Worm (Caenorhabditis elegans): Measurements from ENCODE around the gene F42G2.2.
A peak's percentile ranks its signal among the peaks of the same experiment; 100 is the strongest.

F42G2.2 gene

ce11 chrII:2446727-2447126, 24.7 kb downstream of the F42G2.2 start:
- TF ChIP-seq sox-2 (GFP tag; IDR thresholded peaks at IDR 0.05) (no peak), ceh-30 (tag; optimal IDR thresholded peaks at IDR 0.05) (no peak), hlh-13 (GFP tag; optimal IDR thresholded peaks at IDR 0.05) (no peak), elt-2 (tag; optimal IDR thresholded peaks at IDR 0.05) (no peak), pag-3 (tag; optimal IDR thresholded peaks at IDR 0.05; ENCODE audit: borderline replicate concordance) (no peak), ceh-19 (GFP tag; optimal IDR thresholded peaks at IDR 0.05) (no peak), fkh-6 (tag; optimal IDR thresholded peaks at IDR 0.05) (no peak), pqm-1 (tag; optimal IDR thresholded peaks at IDR 0.05) (no peak), syd-9 (tag; optimal IDR thresholded peaks at IDR 0.05) (no peak), pha-2 (tag; optimal IDR thresholded peaks at IDR 0.05) (no peak), C38D4.7 (GFP tag; optimal IDR thresholded peaks at IDR 0.05) (no peak), hlh-15 (tag; optimal IDR thresholded peaks at IDR 0.05) (no peak), pat-9 (tag; optimal IDR thresholded peaks at IDR 0.05) (no peak), unc-55 (GFP tag; optimal IDR thresholded peaks at IDR 0.05) (no peak), ceh-45 (GFP tag; IDR thresholded peaks at IDR 0.05) (no peak), npax-4 (tag; optimal IDR thresholded peaks at IDR 0.05) (no peak), odd-2 (tag; optimal IDR thresholded peaks at IDR 0.05) (no peak), pros-1 (tag; optimal IDR thresholded peaks at IDR 0.05) (no peak)

- peak; percentile 59 for TF ChIP-seq mec-3 (tag; optimal IDR thresholded peaks at IDR 0.05; ENCODE audit: borderline replicate concordance)
- no peak for TF ChIP-seq fax-1 (tag; optimal IDR thresholded peaks at IDR 0.05)
- TF ChIP-seq pqm-1 (tag; optimal IDR thresholded peaks at IDR 0.05): no peak
- peak; percentile 76 for TF ChIP-seq ceh-31 (tag; optimal IDR thresholded peaks at IDR 0.05)
- TF ChIP-seq npax-4 (tag; optimal IDR thresholded peaks at IDR 0.05): no peak
- no peak for TF ChIP-seq nhr-232 (tag; optimal IDR thresholded peaks at IDR 0.05)
- no peak for TF ChIP-seq ceh-24 (tag; optimal IDR thresholded peaks at IDR 0.05)
- peak; percentile 40 for TF ChIP-seq ref-2 (tag; optimal IDR thresholded peaks at IDR 0.05)
- no peak for TF ChIP-seq pax-1 (tag; optimal IDR thresholded peaks at IDR 0.05)
- TF ChIP-seq unc-3 (GFP tag; conservative IDR thresholded peaks at IDR 0.05): no peak
- TF ChIP-seq unc-3 (tag; optimal IDR thresholded peaks at IDR 0.05): no peak
- no peak for TF ChIP-seq hlh-6 (tag; optimal IDR thresholded peaks at IDR 0.05)
- TF ChIP-seq C08G9.2 (tag; optimal IDR thresholded peaks at IDR 0.05): peak; percentile 79
- no peak for TF ChIP-seq fkh-10 (GFP tag; optimal IDR thresholded peaks at IDR 0.05)
- TF ChIP-seq T23F11.4 (GFP tag; optimal IDR thresholded peaks at IDR 0.05): no peak
- no peak for TF ChIP-seq pat-9 (tag; optimal IDR thresholded peaks at IDR 0.05)
- no peak for TF ChIP-seq elt-2 (tag; optimal IDR thresholded peaks at IDR 0.05)
- TF ChIP-seq odd-2 (tag; optimal IDR thresholded peaks at IDR 0.05): no peak
- no peak for TF ChIP-seq dmd-4 (tag; optimal IDR thresholded peaks at IDR 0.05; ENCODE audit: borderline replicate concordance)
- TF ChIP-seq K02D7.2 (tag; optimal IDR thresholded peaks at IDR 0.05): no peak
- no peak for TF ChIP-seq ahr-1 (tag; optimal IDR thresholded peaks at IDR 0.05)
- no peak for TF ChIP-seq ceh-18 (tag; optimal IDR thresholded peaks at IDR 0.05)
- peak; percentile 57 for TF ChIP-seq hlh-8 (tag; optimal IDR thresholded peaks at IDR 0.05)
- no peak for TF ChIP-seq ceh-22 (tag; optimal IDR thresholded peaks at IDR 0.05)
- no peak for TF ChIP-seq unc-55 (GFP tag; optimal IDR thresholded peaks at IDR 0.05)
- TF ChIP-seq pha-2 (tag; optimal IDR thresholded peaks at IDR 0.05): no peak
- TF ChIP-seq elt-4 (tag; optimal IDR thresholded peaks at IDR 0.05): no peak
- no peak for TF ChIP-seq Y22D7AL.16 (tag; optimal IDR thresholded peaks at IDR 0.05)
- peak; percentile 10 for TF ChIP-seq F13H6.1 (tag; optimal IDR thresholded peaks at IDR 0.05)
- peak; percentile 9 for TF ChIP-seq rnt-1 (tag; optimal IDR thresholded peaks at IDR 0.05)
- TF ChIP-seq hlh-13 (GFP tag; optimal IDR thresholded peaks at IDR 0.05): no peak
- TF ChIP-seq ceh-2 (tag; optimal IDR thresholded peaks at IDR 0.05): peak; percentile 10
- no peak for TF ChIP-seq nhr-11 (tag; optimal IDR thresholded peaks at IDR 0.05)
- TF ChIP-seq ceh-45 (GFP tag; IDR thresholded peaks at IDR 0.05): no peak
- TF ChIP-seq lin-11 (tag; optimal IDR thresholded peaks at IDR 0.05): no peak
- peak; percentile 9 for TF ChIP-seq lim-6 (tag; optimal IDR thresholded peaks at IDR 0.05)
- no peak for TF ChIP-seq ztf-16 (tag; optimal IDR thresholded peaks at IDR 0.05)
- TF ChIP-seq unc-42 (tag; optimal IDR thresholded peaks at IDR 0.05): no peak
- TF ChIP-seq ttx-3 (tag; optimal IDR thresholded peaks at IDR 0.05): no peak
- peak; percentile 57 for TF ChIP-seq ets-4 (tag; optimal IDR thresholded peaks at IDR 0.05)
- TF ChIP-seq ceh-48 (tag; optimal IDR thresholded peaks at IDR 0.05): peak; percentile 38
- TF ChIP-seq zip-5 (tag; optimal IDR thresholded peaks at IDR 0.05): peak; percentile 25
- TF ChIP-seq hlh-15 (tag; optimal IDR thresholded peaks at IDR 0.05): no peak
- TF ChIP-seq nfya-1 (tag; optimal IDR thresholded peaks at IDR 0.05): no peak
Measured at ce11 chrII:2450990-2451389, 29.0 kb downstream of the F42G2.2 start.
